Worm (Caenorhabditis elegans) whole organism, L2 larva: ENCODE results near the gene F28C6.5.

ENCODE experiments used
- ceh-82 ChIP-seq: fragments of 150-350 bp; optimal IDR thresholded peaks from 2 replicates; lab custom pipeline; 2014; ENCODE audit warnings: missing biosample characterization, missing genetic modification characterization
- dmd-4 ChIP-seq: sonication (generic microtip); optimal IDR thresholded peaks from 2 replicates; lab custom pipeline; 2017; ENCODE audit warnings: missing biosample characterization, missing genetic modification characterization
- mdl-1 ChIP-seq, 2 experiments: fragments of 150-350 bp in 1 of 2; sonication (generic microtip) in 1 of 2; optimal IDR thresholded peaks; 2 replicates each; lab custom pipeline; 2017; ENCODE audit warnings: missing biosample characterization in 2 of 2, missing genetic modification characterization in 2 of 2
- sma-3 ChIP-seq: sonication (generic microtip); optimal IDR thresholded peaks from 2 replicates; lab custom pipeline; 2016; ENCODE audit warnings: missing genetic modification reagents, missing genetic modification characterization, missing compliant biosample characterization
- unc-39 ChIP-seq: fragments of 150-350 bp; optimal IDR thresholded peaks from 2 replicates; lab custom pipeline; 2014; ENCODE audit warnings: missing biosample characterization, missing genetic modification characterization

ce11 chrII:8585921-8586320 is 13.4 kb upstream of the F28C6.5 start:
- TF ChIP-seq dmd-4 (tag; lab: Kevin White, UChicago) = no peak
- no peak for TF ChIP-seq sma-3 (GFP tag; lab: Kevin White, UChicago)
- no peak for TF ChIP-seq mdl-1 (tag; optimal IDR thresholded peaks at IDR 0.05; lab: Kevin White, UChicago)
- TF ChIP-seq ceh-82 (tag; lab: Kevin White, UChicago) = no peak
- TF ChIP-seq unc-39 (tag; lab: Kevin White, UChicago) = no peak
